Worm (Caenorhabditis elegans) whole organism, early embryonic: Measurements from ENCODE around the gene spat-1.

Source experiments
- B0310.2 ChIP-seq: sonication (generic microtip); optimal IDR thresholded peaks from 2 replicates; lab custom pipeline; 2016; ENCODE audit warnings: mild to moderate bottlenecking, missing genetic modification characterization, missing compliant biosample characterization
- F13C5.2 ChIP-seq: sonication (generic microtip); optimal IDR thresholded peaks from 2 replicates; lab custom pipeline; 2017; ENCODE audit warnings: mild to moderate bottlenecking, missing genetic modification characterization, inconsistent platforms, missing compliant biosample characterization
- aly-1 ChIP-seq: sonication (generic microtip); optimal IDR thresholded peaks from 2 replicates; lab custom pipeline; 2016; ENCODE audit warnings: missing genetic modification characterization, missing compliant biosample characterization
- ama-1 ChIP-seq: fragments of 150-350 bp; optimal IDR thresholded peaks from 2 replicates; lab custom pipeline; 2014
- ceh-13 ChIP-seq: fragments of 200-800 bp; sonication (Bioruptor generic); optimal IDR thresholded peaks from 2 replicates; lab custom pipeline; 2018; ENCODE audit warnings: mild to moderate bottlenecking, missing genetic modification characterization, missing compliant biosample characterization
- ceh-36 ChIP-seq: sonication (generic microtip); optimal IDR thresholded peaks from 2 replicates; lab custom pipeline; 2016; ENCODE audit warnings: missing genetic modification characterization, inconsistent platforms, missing compliant biosample characterization
- ets-7 ChIP-seq: sonication (generic microtip); optimal IDR thresholded peaks from 2 replicates; lab custom pipeline; 2016; ENCODE audit warnings: missing genotype, missing genetic modification characterization, missing compliant biosample characterization
- flt-1 ChIP-seq: fragments of 200-800 bp; sonication (Bioruptor generic); IDR thresholded peaks from 2 replicates; pipeline ENCODE4 v1.3.6; 2022; ENCODE audit warnings: missing genetic modification characterization, missing compliant biosample characterization
- hmbx-1 ChIP-seq: sonication (generic microtip); optimal IDR thresholded peaks from 2 replicates; lab custom pipeline; 2016; ENCODE audit warnings: mild to moderate bottlenecking, missing genetic modification characterization, missing compliant biosample characterization
- hmg-4 ChIP-seq: fragments of 200-800 bp; sonication (Bioruptor generic); optimal IDR thresholded peaks from 2 replicates; lab custom pipeline; 2018; ENCODE audit warnings: mild to moderate bottlenecking, missing genetic modification characterization, missing compliant biosample characterization
- hnd-1 ChIP-seq: sonication (generic microtip); optimal IDR thresholded peaks from 2 replicates; lab custom pipeline; 2016; ENCODE audit warnings: missing genetic modification characterization, missing compliant biosample characterization
- pes-1 ChIP-seq: fragments of 200-800 bp; sonication (Bioruptor generic); IDR thresholded peaks from 2 replicates; pipeline ENCODE4 v1.3.6; 2022; ENCODE audit warnings: missing genetic modification reagents, missing genetic modification characterization, missing compliant biosample characterization
- scrt-1 ChIP-seq: fragments of 200-800 bp; sonication (Bioruptor generic); IDR thresholded peaks from 2 replicates; pipeline ENCODE4 v1.3.6; 2022; ENCODE audit warnings: missing genetic modification characterization, missing compliant biosample characterization
- sea-1 ChIP-seq: fragments of 200-800 bp; sonication (Bioruptor generic); conservative IDR thresholded peaks from 2 replicates; pipeline ENCODE4 v1.3.6; 2022; ENCODE audit warnings: missing genetic modification characterization, missing compliant biosample characterization
- tbx-11 ChIP-seq: fragments of 200-800 bp; sonication (Bioruptor generic); IDR thresholded peaks from 2 replicates; pipeline ENCODE4 v1.3.6; 2022; ENCODE audit warnings: missing genetic modification characterization, missing compliant biosample characterization
- tbx-37 ChIP-seq: fragments of 200-800 bp; sonication (Bioruptor generic); conservative IDR thresholded peaks from 2 replicates; pipeline ENCODE4 v1.3.6; 2022; ENCODE audit warnings: missing genetic modification reagents, missing genetic modification characterization, missing compliant biosample characterization
- tra-4 ChIP-seq: sonication (generic microtip); optimal IDR thresholded peaks from 2 replicates; lab custom pipeline; 2017; ENCODE audit warnings: missing genetic modification characterization, missing compliant biosample characterization

spat-1 gene

ce11 chrII:14494014-14494413, 34.5 kb upstream of the spat-1 start:
- TF ChIP-seq hmg-4 (no peak), aly-1 (no peak), hnd-1 (tag; lab: Kevin White, UChicago) (no peak), F13C5.2 (tag; lab: Kevin White, UChicago) (no peak)

ce11 chrII:14494414-14494463, 34.3 kb upstream of the spat-1 start, which contains the start of gene cysl-2:
Gene cysl-2, minus strand, starts transcription at chrII:14494451.
- no peak for TF ChIP-seq hmbx-1
- TF ChIP-seq hnd-1 (tag; lab: Kevin White, UChicago) = no peak
- no peak for TF ChIP-seq flt-1 (GFP tag; lab: Robert Waterston, UW)
- no peak for TF ChIP-seq ceh-13 (GFP tag; lab: Kevin White, UChicago)
- TF ChIP-seq ama-1 (lab: Kevin White, UChicago) = no peak
- no peak for TF ChIP-seq ceh-36 (tag; lab: Kevin White, UChicago)
- TF ChIP-seq hmg-4 = no peak
- TF ChIP-seq scrt-1 (GFP tag; lab: Robert Waterston, UW) = no peak
- no peak for TF ChIP-seq F13C5.2 (tag; lab: Kevin White, UChicago)
- no peak for TF ChIP-seq pes-1 (GFP tag; lab: Robert Waterston, UW)
- no peak for TF ChIP-seq aly-1
- TF ChIP-seq sea-1 (GFP tag; lab: Robert Waterston, UW) = no peak
- TF ChIP-seq tbx-11 (GFP tag; lab: Robert Waterston, UW) = no peak
- no peak for TF ChIP-seq B0310.2 (tag; lab: Kevin White, UChicago)
- no peak for TF ChIP-seq tra-4 (tag; lab: Kevin White, UChicago)
- no peak for TF ChIP-seq tbx-37 (GFP tag; lab: Robert Waterston, UW)
- no peak for TF ChIP-seq ets-7 (tag; lab: Kevin White, UChicago)

DNA sequence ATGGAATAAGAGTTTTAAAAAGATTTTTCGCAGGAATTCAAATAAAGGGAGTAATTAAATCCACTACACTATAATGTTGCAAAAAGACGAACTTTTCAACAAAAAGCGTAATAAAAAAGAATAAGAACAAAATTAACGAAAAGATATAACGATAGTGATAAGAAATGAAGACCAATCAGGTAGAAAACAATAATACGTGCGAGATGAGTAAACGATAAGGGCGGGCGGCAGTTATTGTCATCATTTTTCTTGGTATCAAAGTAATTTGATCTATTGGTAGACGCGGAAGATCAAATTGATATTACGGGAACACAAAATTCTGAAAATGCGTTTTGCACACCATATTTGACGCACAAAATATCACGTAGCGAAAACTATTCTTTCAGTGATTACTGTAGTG, 34.1 kb upstream of the spat-1 start:
- no peak for TF ChIP-seq ceh-13 (GFP tag; lab: Kevin White, UChicago)
- no peak for TF ChIP-seq ama-1 (lab: Kevin White, UChicago)
- no peak for TF ChIP-seq tra-4 (tag; lab: Kevin White, UChicago)
- TF ChIP-seq hmbx-1 = no peak

- no peak for TF ChIP-seq ceh-13 (GFP tag; lab: Kevin White, UChicago)
- no peak for TF ChIP-seq scrt-1 (GFP tag; lab: Robert Waterston, UW)
- TF ChIP-seq hnd-1 (tag; lab: Kevin White, UChicago) = no peak
- TF ChIP-seq tbx-37 (GFP tag; lab: Robert Waterston, UW) = no peak
- TF ChIP-seq pes-1 (GFP tag; lab: Robert Waterston, UW) = no peak
Observed at ce11 chrII:14495341-14495740, 33.2 kb upstream of the spat-1 start.

- TF ChIP-seq hmg-4 (peak; percentile 98), ets-7 (tag; lab: Kevin White, UChicago) (peak; percentile 80), F13C5.2 (tag; lab: Kevin White, UChicago) (peak; percentile 90), ceh-36 (tag; lab: Kevin White, UChicago) (peak; percentile 93), aly-1 (peak; percentile 97), ama-1 (lab: Kevin White, UChicago) (no peak), hmbx-1 (peak; percentile 87), sea-1 (GFP tag; lab: Robert Waterston, UW) (peak; percentile 92), hnd-1 (tag; lab: Kevin White, UChicago) (peak; percentile 95), pes-1 (GFP tag; lab: Robert Waterston, UW) (peak; percentile 93), scrt-1 (GFP tag; lab: Robert Waterston, UW) (peak; percentile 91), tbx-37 (GFP tag; lab: Robert Waterston, UW) (peak; percentile 48; the same call in 1 of the 2 replicates), tbx-11 (GFP tag; lab: Robert Waterston, UW) (peak; percentile 90), flt-1 (GFP tag; lab: Robert Waterston, UW) (peak; percentile 91), B0310.2 (tag; lab: Kevin White, UChicago) (peak; percentile 84), tra-4 (tag; lab: Kevin White, UChicago) (peak; percentile 86), ceh-13 (GFP tag; lab: Kevin White, UChicago) (peak; percentile 89)
Observed at ce11 chrII:14496809-14497208, 31.7 kb upstream of the spat-1 start.

DNA sequence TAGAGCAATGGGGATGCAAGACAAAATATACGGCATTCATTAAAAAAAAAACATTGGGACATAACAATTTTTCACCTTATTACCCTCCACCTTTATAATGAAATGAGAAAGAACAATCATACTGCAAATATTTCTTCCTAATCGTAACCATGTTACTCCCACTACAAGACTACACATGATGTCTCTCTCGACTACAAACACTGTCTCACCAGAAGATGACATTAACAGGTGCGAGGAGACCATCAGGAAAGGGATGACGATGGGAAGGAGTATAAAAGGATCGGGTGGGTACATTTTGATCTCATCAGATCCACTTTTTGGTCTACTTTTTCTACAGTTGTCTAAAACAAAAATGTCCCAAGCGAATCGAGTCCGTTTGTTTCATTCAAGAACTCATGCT, 30.7 kb upstream of the spat-1 start, which contains the start of gene dhs-8:
Gene dhs-8 (plus strand): TSS at position 179 of the 400 bp plus-strand sequence.
- TF ChIP-seq sea-1 (GFP tag; lab: Robert Waterston, UW) (no peak), aly-1 (no peak), B0310.2 (tag; lab: Kevin White, UChicago) (no peak), ama-1 (lab: Kevin White, UChicago) (no peak), ceh-36 (tag; lab: Kevin White, UChicago) (no peak)

DNA sequence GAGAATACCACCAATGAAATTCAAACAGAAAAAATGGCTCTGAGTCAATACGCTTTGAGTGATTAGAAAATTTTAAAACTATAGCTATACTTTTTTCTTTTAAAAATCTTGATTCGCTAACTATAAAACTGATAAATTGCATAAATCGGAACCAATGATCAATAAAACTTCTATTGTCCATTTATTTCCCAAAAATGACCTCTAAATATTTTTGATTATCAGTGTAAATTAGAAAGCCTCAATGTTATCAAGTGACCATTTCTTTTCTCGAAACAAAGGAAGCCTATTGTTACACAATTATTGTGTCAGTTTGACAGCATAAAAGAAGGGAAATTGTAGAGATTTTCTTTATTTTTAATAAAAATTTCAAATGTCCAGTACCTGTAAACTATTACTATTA, 28.4 kb upstream of the spat-1 start, which contains the start of gene K10H10.4:
Gene K10H10.4 (plus strand): TSS at position 301 of the 400 bp plus-strand sequence.
- TF ChIP-seq sea-1 (GFP tag; lab: Robert Waterston, UW) (no peak), ceh-36 (tag; lab: Kevin White, UChicago) (no peak), flt-1 (GFP tag; lab: Robert Waterston, UW) (no peak), hmbx-1 (no peak), scrt-1 (GFP tag; lab: Robert Waterston, UW) (no peak), tra-4 (tag; lab: Kevin White, UChicago) (no peak), hmg-4 (no peak), tbx-11 (GFP tag; lab: Robert Waterston, UW) (no peak), tbx-37 (GFP tag; lab: Robert Waterston, UW) (no peak), hnd-1 (tag; lab: Kevin White, UChicago) (no peak), pes-1 (GFP tag; lab: Robert Waterston, UW) (no peak), F13C5.2 (tag; lab: Kevin White, UChicago) (no peak), ceh-13 (GFP tag; lab: Kevin White, UChicago) (no peak), B0310.2 (tag; lab: Kevin White, UChicago) (no peak), ama-1 (lab: Kevin White, UChicago) (no peak), ets-7 (tag; lab: Kevin White, UChicago) (no peak)

DNA sequence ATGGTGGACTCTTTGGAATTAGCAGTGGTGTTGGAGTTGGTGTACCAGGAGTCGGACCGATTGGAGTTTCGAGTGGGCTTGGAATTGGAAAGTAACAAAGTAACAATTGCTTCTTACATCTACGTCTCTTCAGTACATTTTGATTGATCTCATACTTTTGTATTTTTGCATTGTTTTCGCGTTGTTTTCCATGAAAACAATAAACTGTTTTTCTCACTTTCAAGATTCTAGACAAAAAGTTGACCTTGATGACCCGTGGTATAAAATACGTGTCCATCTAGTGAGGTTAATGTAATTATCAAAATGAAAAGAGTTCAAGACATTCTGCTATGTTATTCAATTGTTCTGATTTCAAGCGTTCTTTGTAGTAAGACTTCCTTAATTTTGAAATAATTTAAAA, 27.1 kb upstream of the spat-1 start, which contains the start of gene K10H10.5:
Gene K10H10.5 (plus strand): TSS at position 301 of the 400 bp plus-strand sequence.
- TF ChIP-seq ets-7 (tag; lab: Kevin White, UChicago) (no peak), hmbx-1 (no peak), tra-4 (tag; lab: Kevin White, UChicago) (no peak), tbx-37 (GFP tag; lab: Robert Waterston, UW) (no peak), F13C5.2 (tag; lab: Kevin White, UChicago) (no peak), tbx-11 (GFP tag; lab: Robert Waterston, UW) (no peak), hnd-1 (tag; lab: Kevin White, UChicago) (no peak), ceh-36 (tag; lab: Kevin White, UChicago) (no peak), aly-1 (no peak), flt-1 (GFP tag; lab: Robert Waterston, UW) (no peak), ama-1 (lab: Kevin White, UChicago) (no peak), scrt-1 (GFP tag; lab: Robert Waterston, UW) (no peak), B0310.2 (tag; lab: Kevin White, UChicago) (no peak), pes-1 (GFP tag; lab: Robert Waterston, UW) (no peak), sea-1 (GFP tag; lab: Robert Waterston, UW) (no peak), ceh-13 (GFP tag; lab: Kevin White, UChicago) (no peak), hmg-4 (no peak)
